Worm (Caenorhabditis elegans): Measurements from ENCODE around the gene clec-51.

Gene clec-51

DNA sequence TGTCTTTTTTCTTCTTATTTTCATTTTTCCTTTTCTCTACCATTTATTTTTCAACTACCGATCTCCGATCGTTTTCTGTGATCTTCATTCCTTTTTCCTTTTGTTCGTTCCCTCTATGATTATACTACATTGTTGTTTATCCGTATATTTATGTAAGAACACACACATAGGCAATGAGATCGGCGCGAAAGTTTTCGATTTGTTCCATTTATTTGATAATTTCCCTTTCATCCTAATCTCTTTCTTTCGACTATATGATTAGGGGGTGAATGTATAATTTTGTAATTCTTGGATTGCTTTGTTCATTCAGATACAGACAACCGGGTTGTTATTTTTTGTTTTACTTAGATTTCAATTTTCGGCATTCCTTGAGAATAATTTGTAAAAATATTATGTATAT is 10.0 kb upstream of the clec-51 start:
- TF ChIP-seq hrde-1 (tag; optimal IDR thresholded peaks at IDR 0.05; ENCODE audit: borderline replicate concordance) (no peak), pbrm-1 (GFP tag; IDR thresholded peaks at IDR 0.05) (no peak)

- TF ChIP-seq ceh-91 (GFP tag; IDR thresholded peaks at IDR 0.05) (no peak), mel-28 (tag; optimal IDR thresholded peaks at IDR 0.05; ENCODE audit: borderline replicate concordance) (no peak), zim-3 (tag; optimal IDR thresholded peaks at IDR 0.05) (no peak), rcor-1 (GFP tag; IDR thresholded peaks at IDR 0.05) (no peak), ceh-27 (GFP tag; optimal IDR thresholded peaks at IDR 0.05) (peak; percentile 66), Y67H2A.10 (GFP tag; conservative IDR thresholded peaks at IDR 0.05) (no peak)
These were observed 7.8 kb upstream of the clec-51 start for ce11 chrIV:8171376-8171775.

ce11 chrIV:8170264-8170663 is 6.7 kb upstream of the clec-51 start:
- TF ChIP-seq hlh-12 (tag; optimal IDR thresholded peaks at IDR 0.05) = no peak
- no peak for TF ChIP-seq cebp-2 (GFP tag; IDR thresholded peaks at IDR 0.05)
- peak; percentile 70; the same call in 1 of the 2 replicates for TF ChIP-seq hmg-1.2 (GFP tag; IDR thresholded peaks at IDR 0.05)

- TF ChIP-seq C17E4.6 (GFP tag; IDR thresholded peaks at IDR 0.05) = no peak
- no peak for TF ChIP-seq F55B11.4 (tag; optimal IDR thresholded peaks at IDR 0.05; ENCODE audit: borderline replicate concordance, insufficient read depth)
- TF ChIP-seq Y95B8A.8 (GFP tag; IDR thresholded peaks at IDR 0.05) = no peak
- no peak for TF ChIP-seq nfya-1 (tag; optimal IDR thresholded peaks at IDR 0.05; ENCODE audit: borderline replicate concordance, insufficient read depth)
- TF ChIP-seq fkh-3 (tag; optimal IDR thresholded peaks at IDR 0.05) = no peak
- TF ChIP-seq Y53F4B.3 (GFP tag; IDR thresholded peaks at IDR 0.05) = no peak
- TF ChIP-seq hrde-1 (tag; optimal IDR thresholded peaks at IDR 0.05; ENCODE audit: borderline replicate concordance) = no peak
- no peak for TF ChIP-seq mcd-1 (GFP tag; IDR thresholded peaks at IDR 0.05)
- no peak for TF ChIP-seq dox-1 (GFP tag; IDR thresholded peaks at IDR 0.05)
- TF ChIP-seq attf-6 (GFP tag; IDR thresholded peaks at IDR 0.05) = no peak
- no peak for TF ChIP-seq snpc-1.1 (tag; optimal IDR thresholded peaks at IDR 0.05; ENCODE audit: insufficient read depth)
- no peak for TF ChIP-seq ceh-58 (GFP tag; IDR thresholded peaks at IDR 0.05)
These were observed 6.1 kb upstream of the clec-51 start, which contains the start of gene C07G1.15 for ce11 chrIV:8169674-8170073. Gene C07G1.15, plus strand, starts transcription at chrIV:8169974.

ce11 chrIV:8168660-8169059 is 5.1 kb upstream of the clec-51 start, which contains the start of gene clec-52:
Gene clec-52, minus strand, starts transcription at chrIV:8168760.
- TF ChIP-seq let-607 (tag; optimal IDR thresholded peaks at IDR 0.05) (no peak), egl-44 (GFP tag; IDR thresholded peaks at IDR 0.05) (no peak), F52B5.7 (tag; optimal IDR thresholded peaks at IDR 0.05) (no peak), F33H1.4 (GFP tag; IDR thresholded peaks at IDR 0.05) (no peak), F57C9.4 (tag; optimal IDR thresholded peaks at IDR 0.05) (no peak)

DNA sequence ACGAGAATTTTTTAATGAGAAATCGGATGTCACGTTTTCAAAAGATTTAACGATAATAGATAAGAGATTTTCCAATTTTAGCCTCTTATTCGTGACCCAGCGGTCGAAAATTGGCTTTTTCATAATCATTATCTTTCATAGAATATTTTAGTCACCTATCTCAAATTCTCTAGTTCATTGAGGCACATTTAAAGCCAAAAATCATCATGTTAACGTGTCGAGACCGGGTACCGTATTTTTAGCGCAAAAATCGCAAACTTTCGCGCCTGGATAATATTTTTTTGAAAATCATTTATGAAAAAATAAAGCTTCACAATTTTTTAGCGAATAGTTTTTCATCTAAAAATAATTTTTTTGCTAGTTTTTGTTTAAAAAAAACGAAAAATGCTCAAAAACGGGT is 2.4 kb upstream of the clec-51 start, which contains the start of gene B0218.7:
TSS of gene B0218.7 (minus strand) at position 101 of the 400 bp plus-strand sequence.
- TF ChIP-seq ets-4 (GFP tag; optimal IDR thresholded peaks at IDR 0.05) (no peak), tbx-9 (tag; optimal IDR thresholded peaks at IDR 0.05; ENCODE audit: borderline replicate concordance) (no peak), ceh-100 (GFP tag; IDR thresholded peaks at IDR 0.05) (no peak), die-1 (tag; optimal IDR thresholded peaks at IDR 0.05) (no peak), ceh-79 (tag; optimal IDR thresholded peaks at IDR 0.05) (no peak), atf-7 (tag; optimal IDR thresholded peaks at IDR 0.05) (no peak), B0261.1 (tag; optimal IDR thresholded peaks at IDR 0.05) (no peak), ZK185.1 (tag; optimal IDR thresholded peaks at IDR 0.05; ENCODE audit: poor library complexity, severe bottlenecking) (no peak), bed-2 (GFP tag; IDR thresholded peaks at IDR 0.05) (no peak), nhr-80 (tag; optimal IDR thresholded peaks at IDR 0.05) (no peak), nhr-27 (tag; optimal IDR thresholded peaks at IDR 0.05) (no peak), hsf-1 (GFP tag; IDR thresholded peaks at IDR 0.05) (no peak)
